Fruit fly (Drosophila melanogaster) S2 (cell line): ENCODE data around the gene Hira.
A peak's percentile ranks its signal among the peaks of the same experiment; 100 is the strongest.

Experiments
- CG8478 ChIP-seq: fragments of >200 bp; optimal IDR thresholded peaks from 2 replicates; lab custom pipeline; 2018
- CTCF ChIP-seq, 2 experiments: fragments of >200 bp; optimal IDR thresholded peaks; 2 replicates each; lab custom pipeline; 2018

Gene Hira

DNA sequence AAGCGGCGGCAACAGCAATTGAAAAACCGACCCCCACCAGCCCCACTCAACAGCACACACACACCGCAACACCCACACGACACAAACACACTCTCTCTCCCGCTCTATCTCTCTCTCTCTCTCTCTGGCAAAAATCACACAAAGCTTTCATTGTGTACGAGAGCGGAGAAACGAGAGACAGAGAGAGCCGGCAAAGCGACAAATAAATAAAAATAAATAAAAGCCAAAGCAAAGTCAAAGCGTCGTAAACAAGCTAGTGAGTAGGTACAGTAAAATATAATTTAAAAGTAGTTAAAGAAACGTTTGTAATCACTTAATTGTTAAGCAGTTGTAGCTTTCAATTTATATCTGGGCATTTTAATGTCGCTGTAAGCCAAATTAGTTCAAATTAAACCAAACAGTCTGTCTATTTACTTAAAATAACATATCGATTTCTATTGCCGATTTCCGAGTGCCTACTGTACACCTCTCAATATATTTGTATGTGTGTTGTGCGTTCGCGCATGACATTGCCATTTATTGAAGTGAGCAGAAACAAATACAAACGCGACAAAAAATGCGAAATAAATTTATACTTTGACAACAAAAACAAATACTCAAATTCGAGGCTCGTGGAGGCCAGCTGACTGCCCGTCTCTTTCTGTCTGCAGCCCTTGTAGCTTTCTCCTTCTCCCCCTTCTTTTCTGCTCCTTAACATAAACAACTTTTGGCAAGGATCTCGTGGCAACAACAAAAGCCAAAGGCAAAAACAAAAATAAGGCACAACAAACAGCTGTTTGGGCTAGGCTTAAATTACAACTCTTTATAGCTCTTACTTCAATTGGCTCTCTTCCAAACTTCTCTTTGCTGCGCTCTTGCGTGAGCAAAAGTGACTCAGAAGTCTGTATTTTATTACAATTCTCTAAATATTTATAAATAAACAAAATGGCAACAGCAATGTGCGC lies 24.9 kb upstream of the Hira start:
- TF ChIP-seq CG8478 (no peak), CTCF (optimal IDR thresholded peaks at IDR 0.05; lab: Kevin White, UChicago) (no peak)

DNA sequence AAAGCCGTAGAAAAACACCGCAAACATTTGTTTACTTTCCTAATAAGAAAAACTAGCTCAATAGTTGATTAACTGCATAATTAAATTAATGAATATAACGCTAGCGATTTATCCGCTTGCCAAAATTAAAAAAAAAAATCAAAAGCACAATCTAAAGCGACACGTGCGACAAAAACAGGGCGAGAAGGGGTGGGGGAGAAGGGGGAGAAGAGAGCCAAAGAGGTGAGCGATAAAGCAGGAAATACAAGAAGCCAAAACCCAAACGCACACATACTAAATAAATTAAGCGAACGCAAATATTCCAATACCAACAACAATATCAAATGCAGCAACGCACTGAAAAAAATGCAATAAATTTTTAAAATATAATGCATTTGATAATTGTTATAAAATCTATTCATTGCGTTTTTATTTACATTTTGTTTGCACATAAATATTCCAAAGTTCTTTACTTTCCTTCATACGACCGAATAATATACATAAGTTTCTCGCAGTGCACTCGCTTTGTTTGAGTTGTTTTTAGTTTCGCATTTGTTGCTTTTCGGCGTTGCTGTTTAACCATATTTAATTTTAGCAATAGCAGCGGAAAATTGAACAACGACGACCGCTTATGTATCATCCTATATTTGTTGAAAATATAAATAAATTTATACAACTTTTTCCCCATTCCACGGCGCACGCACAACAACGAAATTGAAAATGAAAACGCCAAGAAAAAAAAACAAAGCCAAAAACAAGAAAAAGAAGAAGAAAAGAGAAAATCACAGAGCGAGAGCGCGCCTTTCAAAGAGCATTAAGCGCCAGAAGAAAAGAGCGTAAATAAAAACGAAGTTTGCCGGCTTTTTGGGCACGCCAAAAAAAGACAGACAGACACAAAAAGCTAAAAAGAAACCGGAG lies 23.7 kb upstream of the Hira start:
- TF ChIP-seq CG8478, result no peak
- no peak for TF ChIP-seq CTCF (optimal IDR thresholded peaks at IDR 0.05; lab: Kevin White, UChicago)

DNA sequence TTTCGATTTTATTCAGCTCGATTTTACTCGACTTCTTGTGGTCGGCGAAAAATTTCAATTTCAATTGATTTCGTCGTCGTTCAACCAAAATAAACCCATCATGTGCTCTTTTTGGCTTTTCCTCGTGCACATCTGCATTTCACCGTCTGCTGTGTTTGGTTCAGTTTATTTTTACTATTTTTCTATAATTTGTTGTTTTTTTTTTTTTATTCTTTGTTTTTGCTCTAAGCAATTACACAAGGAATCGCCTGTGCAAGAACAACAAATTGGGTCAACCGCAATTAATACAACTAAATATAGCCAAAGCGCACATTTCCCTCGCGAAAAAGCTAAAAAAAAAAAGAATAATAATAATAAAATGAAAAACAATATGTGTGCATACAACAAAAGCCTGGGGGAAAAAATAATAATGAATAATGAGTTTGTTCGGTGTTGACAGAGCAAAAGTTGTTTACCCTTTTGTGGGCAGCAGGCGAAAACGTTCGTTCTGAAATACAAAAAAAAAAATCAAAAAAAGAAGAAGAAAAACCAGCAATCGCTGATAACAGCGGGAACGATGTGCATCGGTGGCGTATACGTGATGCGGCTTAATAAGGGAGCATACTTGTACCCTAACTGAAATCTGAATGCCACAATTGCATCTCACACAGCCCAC lies 22.2 kb upstream of the Hira start:
- TF ChIP-seq CTCF (optimal IDR thresholded peaks at IDR 0.05; lab: Kevin White, UChicago) (no peak), CG8478 (no peak)

DNA sequence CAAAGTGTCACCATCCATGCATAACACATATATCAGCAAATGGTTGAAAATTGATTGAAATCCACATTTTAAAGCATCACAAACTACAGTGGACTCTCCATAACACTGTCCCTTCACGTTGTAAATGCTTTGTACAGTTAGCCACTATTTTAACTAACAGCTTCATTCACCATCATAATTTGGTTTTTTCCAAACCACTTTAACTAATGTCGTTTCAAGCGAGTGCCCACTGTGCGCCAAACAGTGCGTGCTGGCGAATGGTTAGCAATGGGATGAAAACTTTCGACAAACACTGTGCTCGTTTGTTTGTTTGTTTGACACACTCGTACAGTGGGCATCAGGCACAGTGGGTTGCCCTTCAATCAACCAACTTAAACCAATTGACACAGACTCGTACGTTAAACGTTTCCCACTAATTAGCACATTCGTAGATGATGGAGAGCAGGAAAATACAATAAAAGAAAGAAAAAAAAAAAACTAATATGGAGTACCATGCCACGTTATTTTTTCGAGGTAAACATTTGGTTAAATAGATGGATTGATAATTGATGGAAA lies 21.6 kb upstream of the Hira start:
- no peak for TF ChIP-seq CTCF (optimal IDR thresholded peaks at IDR 0.05; lab: Kevin White, UChicago)
- no peak for TF ChIP-seq CG8478

DNA sequence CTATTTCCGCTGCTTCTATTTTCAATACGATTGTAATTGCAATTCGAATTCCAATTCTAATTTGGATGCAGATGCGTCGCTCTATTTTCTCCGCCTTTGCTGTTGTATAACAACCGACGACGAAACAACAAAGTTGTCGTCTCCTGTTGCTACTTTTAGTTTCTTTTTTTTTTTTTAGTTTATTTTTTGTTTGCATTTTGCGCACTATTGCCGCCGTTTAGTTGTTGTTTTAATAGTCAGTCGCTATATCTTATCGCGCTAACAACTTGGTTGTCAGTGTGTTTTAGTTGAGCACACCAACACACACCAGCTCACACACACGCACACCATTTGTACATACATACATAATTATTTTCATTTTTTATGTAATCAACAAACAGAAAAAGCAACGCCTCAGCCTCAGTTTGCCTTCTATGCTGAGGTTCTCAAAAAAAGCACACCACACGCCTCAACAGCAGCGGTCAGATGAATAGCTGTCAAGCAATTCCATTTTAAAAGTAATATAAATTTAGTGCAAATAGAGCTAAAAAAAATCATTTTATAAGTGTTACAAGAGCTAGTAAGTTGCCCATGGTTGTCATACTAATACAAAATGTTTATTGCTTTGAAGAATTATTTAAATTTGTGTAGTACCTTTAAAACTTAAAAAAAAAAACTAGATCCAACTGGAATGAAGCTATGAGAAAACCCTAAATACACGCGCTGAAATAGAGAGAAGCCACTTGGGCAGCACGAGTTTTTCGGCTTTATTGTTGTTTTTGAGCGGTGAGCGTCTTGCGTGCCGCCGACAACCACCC lies 20.4 kb upstream of the Hira start:
- TF ChIP-seq CTCF (optimal IDR thresholded peaks at IDR 0.05; lab: Kevin White, UChicago) (no peak), CG8478 (no peak)

DNA sequence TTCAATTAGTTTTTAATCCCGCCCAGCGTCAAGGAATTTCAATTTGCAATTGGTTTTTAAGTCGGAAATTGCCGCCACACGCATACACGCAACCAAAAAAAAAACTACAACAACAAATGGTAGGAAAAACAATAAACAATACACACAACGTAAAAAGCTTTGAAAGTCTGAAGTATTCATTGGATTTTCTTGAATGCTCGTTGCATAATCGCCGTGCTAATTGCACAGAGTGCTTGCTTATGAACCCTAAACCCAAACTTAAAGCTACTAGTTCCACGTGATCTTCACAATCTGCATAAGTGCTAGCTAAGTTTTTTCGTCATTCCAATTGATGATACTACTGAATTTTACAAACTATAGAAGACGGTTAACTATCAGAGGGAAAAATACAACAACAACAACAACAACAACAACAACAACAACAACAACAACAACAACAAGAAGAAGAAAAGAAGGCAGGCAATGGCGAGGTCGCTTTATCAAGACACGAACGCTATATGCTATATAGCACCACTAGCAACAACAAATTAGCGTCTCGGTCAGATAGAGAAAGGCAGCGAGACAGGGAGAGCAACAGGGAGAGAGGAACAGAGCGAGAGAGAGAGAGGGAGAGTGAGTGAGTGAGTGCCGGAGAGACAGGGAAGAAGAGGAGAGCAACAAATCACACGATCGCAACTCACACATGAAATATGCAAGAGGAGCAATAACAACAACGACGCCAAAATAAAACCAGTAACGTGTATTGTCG lies 19.6 kb upstream of the Hira start:
- no peak for TF ChIP-seq CG8478
- no peak for TF ChIP-seq CTCF (optimal IDR thresholded peaks at IDR 0.05; lab: Kevin White, UChicago)

DNA sequence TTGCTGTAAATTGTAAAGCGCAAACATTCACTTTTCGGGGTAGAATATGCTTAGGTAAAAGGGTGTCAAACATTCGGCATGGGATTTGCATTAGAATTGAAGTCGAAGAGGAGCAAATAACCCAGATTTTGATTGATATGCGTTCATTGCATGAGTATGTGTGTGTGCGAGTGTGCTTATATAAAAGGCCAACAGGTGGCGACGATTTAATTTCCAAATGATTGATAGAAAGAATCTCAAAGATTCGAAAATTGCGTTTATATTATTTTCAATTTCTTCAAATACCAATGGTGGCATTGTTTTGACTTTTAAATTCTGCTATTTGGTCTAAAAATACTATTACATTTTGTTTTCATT lies 18.1 kb upstream of the Hira start:
- TF ChIP-seq CG8478 (no peak), CTCF (optimal IDR thresholded peaks at IDR 0.05; lab: Kevin White, UChicago) (no peak)

DNA sequence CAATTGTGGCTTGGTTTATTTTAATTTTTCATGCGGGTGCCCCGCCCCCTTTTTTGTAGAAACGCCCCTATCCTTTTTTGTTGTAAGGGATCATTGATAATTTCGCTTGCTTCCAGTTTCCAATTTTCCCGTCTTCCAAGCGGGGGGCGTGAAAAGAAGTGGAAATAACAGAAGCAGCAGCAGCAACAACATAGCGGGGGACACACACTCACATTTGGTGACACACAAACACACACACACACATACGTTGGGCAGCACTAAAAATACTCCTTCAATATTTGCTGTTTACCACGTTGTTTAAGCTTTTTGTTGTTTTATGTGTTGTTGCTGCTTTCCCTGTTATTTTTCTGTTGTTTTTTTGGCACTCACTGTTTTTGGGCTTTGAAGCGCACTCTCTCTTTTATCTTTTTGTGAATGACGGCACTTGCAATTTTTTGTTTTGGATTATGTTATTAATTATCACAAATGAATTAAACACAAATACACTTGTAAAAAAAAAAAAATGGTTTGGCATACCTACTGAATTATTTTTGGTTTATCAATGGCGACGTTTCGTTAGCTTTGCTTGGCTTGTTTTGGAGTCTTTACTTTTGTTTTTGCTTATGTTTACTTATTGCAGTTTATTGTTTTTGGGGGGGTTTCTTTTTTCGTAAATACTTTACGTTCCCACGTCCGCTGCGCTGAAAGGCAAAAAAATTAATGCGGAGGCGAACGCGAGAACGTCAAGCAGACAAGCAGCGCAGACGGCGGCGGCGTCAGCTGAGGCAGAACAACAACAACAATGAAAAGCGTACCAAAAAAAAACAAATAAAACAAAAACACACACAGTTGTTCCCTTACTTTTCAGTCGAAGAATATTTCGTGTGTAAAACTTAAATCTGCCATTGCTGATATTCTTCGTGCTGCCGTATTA lies 17.4 kb upstream of the Hira start:
- TF ChIP-seq CG8478 (no peak), CTCF (optimal IDR thresholded peaks at IDR 0.05; lab: Kevin White, UChicago) (no peak)

DNA sequence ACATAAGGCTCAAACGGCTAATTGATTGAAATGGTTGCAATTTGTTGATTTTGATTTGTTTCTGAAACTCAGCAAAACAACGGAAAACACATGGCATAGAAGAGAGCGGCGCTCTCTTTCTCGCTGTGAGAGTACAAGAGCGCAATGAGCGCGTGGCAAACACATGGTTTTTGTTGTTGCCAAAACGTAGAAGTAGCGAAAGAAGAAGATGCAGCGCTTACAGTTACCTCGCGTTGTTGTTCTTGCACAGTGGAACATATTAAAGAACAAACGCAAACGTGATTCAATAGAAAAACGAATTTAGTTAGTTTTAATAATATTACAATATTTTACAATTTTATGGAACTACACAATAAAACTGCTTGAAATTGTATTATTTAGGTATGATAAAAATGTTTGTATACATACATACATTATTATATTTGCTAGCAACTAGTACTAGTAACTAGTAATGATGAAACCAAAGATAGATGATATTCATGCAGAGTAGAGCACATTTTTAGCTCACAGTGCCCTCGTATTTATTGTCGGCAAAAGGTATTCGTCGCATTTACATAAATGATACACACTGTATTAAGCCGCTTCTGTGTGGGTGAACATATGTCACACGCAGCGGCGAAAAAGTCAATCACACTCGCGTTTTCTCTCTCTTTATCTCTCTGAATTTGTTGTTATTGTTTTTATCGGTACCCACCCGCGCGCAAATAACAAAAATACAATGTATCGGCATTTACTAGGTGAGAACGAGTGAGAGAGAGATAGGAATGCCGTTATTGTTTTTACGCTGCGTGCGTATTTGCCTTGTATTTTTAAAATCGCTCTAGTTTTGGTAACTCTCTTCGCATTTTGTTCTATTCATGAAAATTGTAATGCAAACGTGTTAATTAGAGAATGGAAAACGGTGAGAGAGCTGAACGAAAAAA lies 16.5 kb upstream of the Hira start:
- TF ChIP-seq CTCF (optimal IDR thresholded peaks at IDR 0.05; lab: Kevin White, UChicago) (no peak), CG8478 (peak; percentile 24)

DNA sequence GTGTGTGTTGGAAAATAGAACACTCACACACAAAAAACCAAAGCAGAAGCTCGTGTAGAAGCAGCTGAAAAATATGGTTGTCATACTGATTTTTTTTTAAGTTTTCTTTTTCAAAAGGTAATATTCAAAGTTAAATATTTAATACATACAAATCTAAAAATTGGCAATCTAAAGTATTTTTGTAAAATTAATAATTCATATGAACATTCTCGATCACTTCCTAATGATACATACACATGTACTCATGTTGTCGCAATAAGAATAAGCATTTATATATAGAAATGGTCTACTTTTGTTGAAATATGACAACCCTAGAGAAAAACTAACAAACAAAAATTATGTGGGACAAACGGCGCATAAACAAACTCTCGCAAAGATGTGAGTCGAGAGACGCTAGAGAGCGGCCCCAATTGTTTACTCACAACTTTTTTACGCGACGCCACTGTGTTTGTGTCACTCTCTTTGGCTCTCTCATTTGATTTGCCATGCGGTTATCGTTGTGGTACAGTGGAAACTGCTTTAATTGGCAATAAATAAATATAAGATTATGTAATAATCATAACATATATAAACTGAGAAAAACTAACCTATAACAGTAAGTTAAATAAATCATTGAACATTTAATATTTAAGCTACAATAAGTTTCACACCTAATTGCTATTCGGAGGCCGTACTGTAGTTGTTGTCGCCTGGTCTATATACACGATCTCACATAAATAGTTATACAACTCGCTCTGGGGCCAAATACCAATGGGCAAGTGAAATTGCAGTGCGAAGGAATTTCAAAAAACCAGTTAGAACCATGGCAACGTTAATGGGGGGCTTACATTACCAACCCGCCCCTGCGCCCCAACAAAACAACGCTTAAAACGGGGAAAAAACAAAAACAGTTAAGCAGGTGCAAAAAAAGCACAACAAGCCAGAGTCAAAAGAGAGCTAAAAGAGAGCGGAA lies 15.2 kb upstream of the Hira start:
- TF ChIP-seq CTCF (optimal IDR thresholded peaks at IDR 0.05; lab: Kevin White, UChicago) (no peak), CG8478 (no peak)
